Worm (Caenorhabditis elegans): ENCODE results near the gene Y37D8A.5.

DNA sequence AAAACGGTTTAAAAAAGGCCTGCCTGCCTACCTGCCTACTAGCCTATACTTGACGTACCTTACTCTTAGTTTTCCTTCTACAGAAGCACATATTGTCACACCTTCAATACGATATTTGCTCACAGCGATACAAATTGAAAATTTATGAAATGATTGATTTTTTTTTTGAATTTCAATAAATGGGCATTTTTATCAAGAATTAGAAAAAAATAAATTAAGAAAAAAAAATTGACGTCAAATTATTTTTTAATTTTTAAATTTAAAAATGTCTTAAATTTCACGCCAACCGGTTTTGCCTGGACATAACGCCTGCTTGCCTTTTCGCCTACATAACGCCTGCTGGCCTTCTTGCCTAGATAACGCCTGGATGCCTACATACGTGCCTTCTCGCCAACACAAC is 48.6 kb downstream of the Y37D8A.5 start, which contains the start of gene BE10.5:
- TF ChIP-seq ceh-82 (tag; optimal IDR thresholded peaks at IDR 0.05) (no peak), zip-11 (GFP tag; IDR thresholded peaks at IDR 0.05) (no peak), zag-1 (tag; optimal IDR thresholded peaks at IDR 0.05) (no peak), skn-1 (tag; optimal IDR thresholded peaks at IDR 0.05) (no peak), fkh-10 (GFP tag; optimal IDR thresholded peaks at IDR 0.05) (no peak), ceh-62 (tag; optimal IDR thresholded peaks at IDR 0.05) (no peak), unc-130 (GFP tag; optimal IDR thresholded peaks at IDR 0.05) (no peak), lsy-2 (tag; optimal IDR thresholded peaks at IDR 0.05) (no peak), snpc-4 (tag; optimal IDR thresholded peaks at IDR 0.05) (no peak), nhr-6 (tag; optimal IDR thresholded peaks at IDR 0.05) (no peak)

Measured in whole organism, L4 larva.